Fruit fly (Drosophila melanogaster) whole organism, prepupa: ENCODE measurements around the gene PNKP.
A peak's percentile ranks its signal among the peaks of the same experiment; 100 is the strongest.

ENCODE experiments used
- Blimp-1 ChIP-seq: fragments of 200-800 bp; sonication (Bioruptor generic); optimal IDR thresholded peaks from 3 replicates; lab custom pipeline; 2017; ENCODE audit warnings: missing biosample characterization, missing genetic modification characterization, mild to moderate bottlenecking, moderate library complexity, missing genetic modification reagents
- CG10631 ChIP-seq: fragments of 200-800 bp; sonication (Bioruptor generic); optimal IDR thresholded peaks from 2 replicates; lab custom pipeline; 2016; ENCODE audit warnings: missing biosample characterization, missing genetic modification characterization
- CG10669 ChIP-seq: fragments of 200-800 bp; sonication (Bioruptor generic); optimal IDR thresholded peaks from 3 replicates; lab custom pipeline; 2018; ENCODE audit warnings: missing biosample characterization, mild to moderate bottlenecking, missing genetic modification characterization, moderate library complexity
- CG11294 ChIP-seq: fragments of 200-800 bp; sonication (Bioruptor generic); IDR thresholded peaks from 2 replicates; pipeline ENCODE4 v1.3.6; 2022; ENCODE audit warnings: missing biosample characterization, missing genetic modification characterization
- CG11762 ChIP-seq: fragments of 200-800 bp; sonication (Bioruptor generic); optimal IDR thresholded peaks from 3 replicates; lab custom pipeline; 2016; ENCODE audit warnings: missing biosample characterization, missing genetic modification characterization; ENCODE audit not compliant: insufficient read depth
- CG11902 ChIP-seq: fragments of 200-800 bp; sonication (Bioruptor generic); optimal IDR thresholded peaks from 3 replicates; lab custom pipeline; 2016; ENCODE audit warnings: missing biosample characterization, missing genetic modification characterization
- CG15336 ChIP-seq: fragments of 200-800 bp; sonication (Bioruptor generic); IDR thresholded peaks from 2 replicates; pipeline ENCODE4 v1.3.6; 2022; ENCODE audit warnings: missing biosample characterization, missing genetic modification characterization
- CG1621 ChIP-seq: fragments of 200-800 bp; sonication (Bioruptor generic); optimal IDR thresholded peaks from 3 replicates; lab custom pipeline; 2018; ENCODE audit warnings: missing biosample characterization, mild to moderate bottlenecking, missing genetic modification characterization
- CG3032 ChIP-seq: fragments of 200-800 bp; optimal IDR thresholded peaks from 2 replicates; lab custom pipeline; 2019; ENCODE audit warnings: missing biosample characterization, mild to moderate bottlenecking, missing genetic modification characterization, moderate library complexity
- CG32006 ChIP-seq: fragments of 200-800 bp; sonication (Bioruptor generic); optimal IDR thresholded peaks from 3 replicates; lab custom pipeline; 2017; ENCODE audit warnings: missing biosample characterization, mild to moderate bottlenecking, missing genetic modification characterization
- CG34406 ChIP-seq: fragments of 200-800 bp; sonication (Bioruptor generic); optimal IDR thresholded peaks from 3 replicates; lab custom pipeline; 2016; ENCODE audit warnings: missing biosample characterization, missing genetic modification characterization
- CG4318 ChIP-seq: fragments of 200-800 bp; sonication (Bioruptor generic); optimal IDR thresholded peaks from 3 replicates; lab custom pipeline; 2017; ENCODE audit warnings: missing biosample characterization, mild to moderate bottlenecking, missing genetic modification characterization
- CG6163 ChIP-seq: fragments of 200-800 bp; sonication (Bioruptor generic); IDR thresholded peaks from 3 replicates; pipeline ENCODE4 v1.3.6; 2022; ENCODE audit warnings: missing biosample characterization, missing genetic modification characterization
- CG6276 ChIP-seq: fragments of 200-800 bp; sonication (Bioruptor generic); optimal IDR thresholded peaks from 2 replicates; lab custom pipeline; 2017; ENCODE audit warnings: missing biosample characterization, mild to moderate bottlenecking, missing genetic modification characterization
- CG6792 ChIP-seq: fragments of 200-800 bp; sonication (Bioruptor generic); optimal IDR thresholded peaks from 3 replicates; lab custom pipeline; 2016; ENCODE audit warnings: missing biosample characterization, missing genetic modification characterization
- CG6808 ChIP-seq: fragments of 200-800 bp; sonication (Bioruptor generic); optimal IDR thresholded peaks from 3 replicates; lab custom pipeline; 2017; ENCODE audit warnings: missing biosample characterization, missing genetic modification characterization, mild to moderate bottlenecking, moderate library complexity, missing genetic modification reagents
- CG7368 ChIP-seq: fragments of 200-800 bp; sonication (Bioruptor generic); optimal IDR thresholded peaks from 3 replicates; lab custom pipeline; 2016; ENCODE audit warnings: missing biosample characterization, missing genetic modification characterization
- CG8119 ChIP-seq: fragments of 200-800 bp; sonication (Bioruptor generic); IDR thresholded peaks from 3 replicates; pipeline ENCODE4 v1.3.6; 2022; ENCODE audit warnings: missing biosample characterization, missing genetic modification characterization
- CG8319 ChIP-seq: fragments of 200-800 bp; sonication (Bioruptor generic); optimal IDR thresholded peaks from 3 replicates; lab custom pipeline; 2016; ENCODE audit warnings: missing biosample characterization, missing genetic modification characterization
- CG8632 ChIP-seq: fragments of 200-800 bp; sonication (Bioruptor generic); optimal IDR thresholded peaks from 3 replicates; lab custom pipeline; 2016; ENCODE audit warnings: missing biosample characterization, missing genetic modification characterization
- CG9139 ChIP-seq: fragments of 200-800 bp; sonication (Bioruptor generic); optimal IDR thresholded peaks from 3 replicates; lab custom pipeline; 2017; ENCODE audit warnings: missing biosample characterization, mild to moderate bottlenecking, missing genetic modification characterization
- Eip75B ChIP-seq: fragments of 200-800 bp; sonication (Bioruptor generic); optimal IDR thresholded peaks from 3 replicates; lab custom pipeline; 2016; ENCODE audit warnings: missing biosample characterization, missing genetic modification characterization
- Eip78C ChIP-seq: fragments of 200-800 bp; sonication (Bioruptor generic); peaks from one replicate; lab custom pipeline; 2016; ENCODE audit warnings: missing biosample characterization, missing genetic modification characterization
- Ets21C ChIP-seq: fragments of 200-800 bp; sonication (Bioruptor generic); optimal IDR thresholded peaks from 3 replicates; lab custom pipeline; 2016; ENCODE audit warnings: missing biosample characterization, missing genetic modification characterization
- Ets96B ChIP-seq: fragments of 200-800 bp; optimal IDR thresholded peaks from 2 replicates; lab custom pipeline; 2019; ENCODE audit warnings: missing biosample characterization, mild to moderate bottlenecking, missing genetic modification characterization, moderate library complexity
- Gug ChIP-seq: fragments of 200-800 bp; sonication (Bioruptor generic); IDR thresholded peaks from 2 replicates; pipeline ENCODE4 v1.3.6; 2022; ENCODE audit warnings: missing biosample characterization, missing genetic modification characterization
- Hr38 ChIP-seq: sonication (Bioruptor generic); optimal IDR thresholded peaks from 2 replicates; lab custom pipeline; 2016; ENCODE audit warnings: missing biosample characterization, missing genetic modification characterization
- Hr39 ChIP-seq: fragments of 200-800 bp; sonication (Bioruptor generic); optimal IDR thresholded peaks from 2 replicates; lab custom pipeline; 2016; ENCODE audit warnings: missing biosample characterization, missing genetic modification characterization
- Hr4 ChIP-seq: fragments of 200-800 bp; sonication (Bioruptor generic); optimal IDR thresholded peaks from 3 replicates; lab custom pipeline; 2016; ENCODE audit warnings: missing biosample characterization, missing genetic modification characterization
- Lpt ChIP-seq: fragments of 200-800 bp; sonication (Bioruptor generic); optimal IDR thresholded peaks from 3 replicates; lab custom pipeline; 2016; ENCODE audit warnings: missing biosample characterization, missing genetic modification characterization
- Met ChIP-seq: fragments of 200-800 bp; sonication (Bioruptor generic); optimal IDR thresholded peaks from 3 replicates; lab custom pipeline; 2016; ENCODE audit warnings: missing biosample characterization, missing genetic modification characterization
- Smox ChIP-seq: fragments of 200-800 bp; sonication (Bioruptor generic); optimal IDR thresholded peaks from 3 replicates; lab custom pipeline; 2016; ENCODE audit warnings: missing biosample characterization, missing genetic modification characterization
- Sox102F ChIP-seq: fragments of 200-800 bp; sonication (Bioruptor generic); optimal IDR thresholded peaks from 2 replicates; lab custom pipeline; 2016; ENCODE audit warnings: missing biosample characterization, mild to moderate bottlenecking, missing genetic modification characterization
- Sox14 ChIP-seq: fragments of 200-800 bp; sonication (Bioruptor generic); optimal IDR thresholded peaks from 3 replicates; lab custom pipeline; 2016; ENCODE audit warnings: missing biosample characterization, missing genetic modification characterization
- dac ChIP-seq: fragments of 200-800 bp; sonication (Bioruptor generic); optimal IDR thresholded peaks from 2 replicates; lab custom pipeline; 2017; ENCODE audit warnings: missing biosample characterization, mild to moderate bottlenecking, missing genetic modification characterization
- dsx ChIP-seq: fragments of 200-800 bp; optimal IDR thresholded peaks from 3 replicates; lab custom pipeline; 2019; ENCODE audit warnings: missing biosample characterization, mild to moderate bottlenecking, missing genetic modification characterization, moderate library complexity; ENCODE audit not compliant: poor library complexity, severe bottlenecking
- eg ChIP-seq: fragments of 200-800 bp; sonication (Bioruptor generic); IDR thresholded peaks from 3 replicates; pipeline ENCODE4 v1.3.6; 2022; ENCODE audit warnings: missing biosample characterization, missing genetic modification characterization
- esn ChIP-seq: fragments of 200-800 bp; sonication (Bioruptor generic); optimal IDR thresholded peaks from 2 replicates; lab custom pipeline; 2016; ENCODE audit warnings: missing biosample characterization, mild to moderate bottlenecking, missing genetic modification characterization, moderate library complexity
- fd59A ChIP-seq: fragments of 200-800 bp; sonication (Bioruptor generic); optimal IDR thresholded peaks from 2 replicates; lab custom pipeline; 2017; ENCODE audit warnings: missing biosample characterization, mild to moderate bottlenecking, missing genetic modification characterization, missing genetic modification reagents
- fkh ChIP-seq: fragments of 200-800 bp; sonication (Bioruptor generic); optimal IDR thresholded peaks from 3 replicates; lab custom pipeline; 2017; ENCODE audit warnings: missing biosample characterization, mild to moderate bottlenecking, missing genetic modification characterization, moderate library complexity
- lz ChIP-seq: fragments of 200-800 bp; sonication (Bioruptor generic); optimal IDR thresholded peaks from 3 replicates; lab custom pipeline; 2016; ENCODE audit warnings: missing biosample characterization, missing genetic modification characterization
- net ChIP-seq: fragments of 200-800 bp; sonication (Bioruptor generic); optimal IDR thresholded peaks from 3 replicates; lab custom pipeline; 2016; ENCODE audit warnings: missing biosample characterization, missing genetic modification characterization
- salr ChIP-seq, 2 experiments: fragments of 200-800 bp; sonication (Bioruptor generic); optimal IDR thresholded peaks; 3 replicates each; lab custom pipeline; 2016 to 2018; ENCODE audit warnings: missing biosample characterization in 2 of 2, missing genetic modification characterization in 2 of 2, mild to moderate bottlenecking in 1 of 2
- spab ChIP-seq: fragments of 200-800 bp; sonication (Bioruptor generic); optimal IDR thresholded peaks from 2 replicates; lab custom pipeline; 2017; ENCODE audit warnings: missing biosample characterization, mild to moderate bottlenecking, missing genetic modification characterization, missing genetic modification reagents
- ss ChIP-seq, 2 experiments: fragments of 200-800 bp; sonication (Bioruptor generic); optimal IDR thresholded peaks; 2 replicates in 1 of 2; 3 replicates in 1 of 2; lab custom pipeline; 2017 to 2018; ENCODE audit warnings: mild to moderate bottlenecking in 2 of 2, missing biosample characterization in 2 of 2, missing genetic modification characterization in 2 of 2, moderate library complexity in 1 of 2
- svp ChIP-seq: fragments of 200-800 bp; sonication (Bioruptor generic); peaks from one replicate; lab custom pipeline; 2016; ENCODE audit warnings: missing biosample characterization, missing genetic modification characterization
- topi ChIP-seq: fragments of 200-800 bp; sonication (Bioruptor generic); optimal IDR thresholded peaks from 3 replicates; lab custom pipeline; 2016; ENCODE audit warnings: missing biosample characterization, missing genetic modification characterization
- vri ChIP-seq: fragments of 200-800 bp; sonication (Bioruptor generic); optimal IDR thresholded peaks from 3 replicates; lab custom pipeline; 2016; ENCODE audit warnings: missing biosample characterization, mild to moderate bottlenecking, missing genetic modification characterization

The PNKP gene

dm6 chr3R:8356626-8357290, 13.4 kb upstream of the PNKP start, which contains the start of gene stck:
stck (plus strand) TSS chr3R:8356978.
- TF ChIP-seq lz (no peak), CG15336 (GFP tag; lab: Robert Waterston, UW) (no peak), Ets21C (no peak), vri (GFP tag; lab: Kevin White, UChicago) (peak; percentile 86), Sox14 (GFP tag; lab: Kevin White, UChicago) (peak; percentile 5), Hr39 (GFP tag; lab: Kevin White, UChicago) (no peak), fkh (GFP tag; lab: Kevin White, UChicago) (peak; percentile 1)

DNA sequence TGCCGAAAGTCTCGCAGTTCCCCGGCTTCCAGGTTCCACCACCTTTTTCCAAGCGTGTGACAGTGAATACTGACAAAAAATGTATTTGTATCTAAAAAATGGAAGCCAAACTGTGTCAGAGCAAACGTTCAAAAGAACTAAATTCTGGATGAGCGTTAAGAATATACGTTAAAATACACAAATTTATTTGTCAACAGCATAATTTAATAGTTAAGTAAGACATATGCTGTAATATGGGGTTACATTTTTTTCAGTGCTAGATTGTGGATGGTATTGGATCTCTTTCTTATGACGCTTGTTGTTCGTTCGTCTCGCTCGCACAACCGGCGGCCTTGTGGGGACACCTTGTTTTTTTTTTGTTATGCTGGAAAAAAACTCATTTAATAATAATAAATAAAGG, 12.3 kb upstream of the PNKP start:
- TF ChIP-seq CG15336 (GFP tag; lab: Robert Waterston, UW) (peak; percentile 92), esn (GFP tag; lab: Kevin White, UChicago) (peak; percentile 77), CG7368 (GFP tag; lab: Kevin White, UChicago) (peak; percentile 85), svp (GFP tag; lab: Kevin White, UChicago) (peak; percentile 90), lz (peak; percentile 71), CG11902 (GFP tag; lab: Kevin White, UChicago) (peak; percentile 79), topi (GFP tag; lab: Kevin White, UChicago) (peak; percentile 84), dac (GFP tag; lab: Kevin White, UChicago) (peak; percentile 62), Ets21C (peak; percentile 71), CG8319 (GFP tag; lab: Kevin White, UChicago) (peak; percentile 79), CG34406 (GFP tag; lab: Kevin White, UChicago) (peak; percentile 88), CG8119 (GFP tag; lab: Robert Waterston, UW) (peak; percentile 88), Met (peak; percentile 75), CG9139 (GFP tag; lab: Kevin White, UChicago) (peak; percentile 58), CG8632 (GFP tag; lab: Kevin White, UChicago) (peak; percentile 80), dsx (peak; percentile 75), CG6163 (GFP tag; lab: Robert Waterston, UW) (peak; percentile 94), CG6276 (GFP tag; lab: Kevin White, UChicago) (peak; percentile 77), Eip78C (GFP tag; lab: Kevin White, UChicago) (peak; percentile 97), net (GFP tag; lab: Kevin White, UChicago) (peak; percentile 48), Sox102F (GFP tag; lab: Kevin White, UChicago) (peak; percentile 82), Smox (GFP tag; lab: Kevin White, UChicago) (peak; percentile 73), CG11294 (peak; percentile 82), Lpt (GFP tag; lab: Kevin White, UChicago) (peak; percentile 83), Hr38 (no peak), Hr4 (peak; percentile 91), CG4318 (peak; percentile 84), Blimp-1 (GFP tag; lab: Kevin White, UChicago) (no peak), CG6808 (GFP tag; lab: Kevin White, UChicago) (peak; percentile 67), salr (GFP tag; optimal IDR thresholded peaks at IDR 0.05; lab: Kevin White, UChicago) (peak; percentile 69 to 85), ss (GFP tag; optimal IDR thresholded peaks at IDR 0.05; lab: Kevin White, UChicago) (peak; percentile 46 to 89), fd59A (GFP tag; lab: Kevin White, UChicago) (peak; percentile 67), spab (GFP tag; lab: Kevin White, UChicago) (peak; percentile 72), eg (GFP tag; lab: Robert Waterston, UW) (peak; percentile 92), CG10669 (GFP tag; lab: Kevin White, UChicago) (peak; percentile 85), CG3032 (peak; percentile 69), CG32006 (GFP tag; lab: Kevin White, UChicago) (peak; percentile 85), vri (GFP tag; lab: Kevin White, UChicago) (peak; percentile 50), CG11762 (peak; percentile 89), CG1621 (tag; lab: Kevin White, UChicago) (peak; percentile 86), Eip75B (GFP tag; lab: Kevin White, UChicago) (peak; percentile 86), CG10631 (GFP tag; lab: Kevin White, UChicago) (peak; percentile 86), CG6792 (GFP tag; lab: Kevin White, UChicago) (peak; percentile 84), Ets96B (peak; percentile 89), Gug (GFP tag; lab: Robert Waterston, UW) (peak; percentile 77)
